Worm (Caenorhabditis elegans): Measurements from ENCODE around the gene sax-1.

ce11 chrX:3654623-3655022, 4.7 kb upstream of the sax-1 start, which contains the start of gene R11G1.11:
- no peak for TF ChIP-seq ama-1 (optimal IDR thresholded peaks at IDR 0.05)
- TF ChIP-seq pqm-1 (tag; optimal IDR thresholded peaks at IDR 0.05), result no peak
- TF ChIP-seq pha-4 (GFP tag; IDR thresholded peaks at IDR 0.05), result no peak
- TF ChIP-seq pha-4 (tag; optimal IDR thresholded peaks at IDR 0.05), result no peak
- no peak for TF ChIP-seq egl-27 (tag; optimal IDR thresholded peaks at IDR 0.05)
- TF ChIP-seq unc-62 (GFP tag; optimal IDR thresholded peaks at IDR 0.05 in 1 of 2), result no peak
- TF ChIP-seq unc-62 (tag; optimal IDR thresholded peaks at IDR 0.05), result no peak
- no peak for TF ChIP-seq nhr-11 (tag; optimal IDR thresholded peaks at IDR 0.05)
- TF ChIP-seq lin-39 (tag; optimal IDR thresholded peaks at IDR 0.05), result no peak
- no peak for TF ChIP-seq spr-1 (tag; optimal IDR thresholded peaks at IDR 0.05)

Data from whole organism, L4 larva.